Worm (Caenorhabditis elegans): ENCODE data around the gene F44G4.5.

Gene F44G4.5

DNA sequence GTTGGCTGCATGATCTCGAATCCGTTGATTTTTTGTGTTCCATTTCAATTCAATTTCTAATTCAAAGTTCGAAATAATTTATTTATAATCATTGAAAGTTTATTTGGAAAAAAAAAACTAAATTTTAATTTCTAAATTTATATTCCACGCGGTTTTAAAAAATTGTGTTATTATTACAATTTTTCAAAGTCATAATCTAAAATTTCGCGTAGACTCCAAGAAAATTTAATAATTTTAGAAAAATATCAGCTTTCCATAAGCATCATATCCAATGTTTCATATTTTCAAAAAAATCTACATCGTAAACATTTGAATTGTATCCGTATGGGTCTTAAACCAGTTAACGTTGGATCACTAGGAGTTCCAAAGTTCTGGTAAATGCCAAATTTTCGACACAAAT, at the start of gene F44G4.5:
F44G4.5 (minus strand) TSS at position 101 of the 400 bp plus-strand sequence.
- TF ChIP-seq W03F9.2 (tag; optimal IDR thresholded peaks at IDR 0.05) = no peak
- no peak for TF ChIP-seq him-1 (tag; optimal IDR thresholded peaks at IDR 0.05)
- no peak for TF ChIP-seq dao-5 (tag; optimal IDR thresholded peaks at IDR 0.05)

DNA sequence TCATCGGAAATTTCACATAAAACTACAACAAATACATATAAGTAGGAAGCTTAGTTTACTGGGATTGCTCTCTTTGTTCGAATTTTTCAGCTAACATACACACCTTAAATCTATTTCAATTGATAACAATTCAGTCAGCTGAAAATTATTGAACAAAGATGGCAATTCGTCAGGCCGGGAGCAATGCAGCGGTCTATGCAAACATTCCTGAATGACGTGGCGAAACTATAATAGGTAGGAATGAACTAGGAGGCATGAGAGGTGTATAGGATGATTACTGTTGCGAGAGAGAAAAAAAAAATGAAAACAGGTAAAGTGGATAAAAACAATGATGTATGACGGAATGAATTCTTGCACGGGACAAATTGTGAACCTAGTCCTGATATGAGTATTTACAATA, 41.8 kb upstream of the F44G4.5 start:
- no peak for TF ChIP-seq W03F9.2 (tag; optimal IDR thresholded peaks at IDR 0.05)
- TF ChIP-seq dao-5 (tag; optimal IDR thresholded peaks at IDR 0.05) = no peak
- TF ChIP-seq him-1 (tag; optimal IDR thresholded peaks at IDR 0.05) = no peak

DNA sequence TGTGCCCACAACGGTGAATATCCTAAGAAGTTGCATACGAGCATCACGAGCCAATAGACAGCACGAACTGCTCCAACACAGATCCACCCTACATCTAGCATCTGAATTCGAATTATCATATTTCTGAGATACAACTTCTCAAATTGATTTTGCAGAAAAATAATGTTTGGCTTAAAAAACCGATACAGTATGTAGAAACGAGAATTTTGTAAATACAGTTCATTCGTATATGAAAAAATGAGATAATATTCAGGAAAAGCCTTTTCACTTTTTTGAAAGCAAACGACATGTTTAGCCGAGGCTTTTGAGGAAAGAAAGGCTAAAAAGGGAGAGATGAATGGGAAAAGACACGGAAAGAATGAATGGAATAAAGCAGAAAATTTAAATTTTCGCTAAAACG, 41.1 kb upstream of the F44G4.5 start, which contains the start of gene F37B12.3:
F37B12.3 (minus strand) TSS at position 101 of the 400 bp plus-strand sequence.
- no peak for TF ChIP-seq W03F9.2 (tag; optimal IDR thresholded peaks at IDR 0.05)
- TF ChIP-seq dao-5 (tag; optimal IDR thresholded peaks at IDR 0.05) = no peak
- no peak for TF ChIP-seq him-1 (tag; optimal IDR thresholded peaks at IDR 0.05)

- TF ChIP-seq dao-5 (tag; optimal IDR thresholded peaks at IDR 0.05) = no peak
- TF ChIP-seq W03F9.2 (tag; optimal IDR thresholded peaks at IDR 0.05) = no peak
- TF ChIP-seq him-1 (tag; optimal IDR thresholded peaks at IDR 0.05) = no peak
These were observed 38.5 kb upstream of the F44G4.5 start for ce11 chrII:9038736-9039135.

- TF ChIP-seq dao-5 (tag; optimal IDR thresholded peaks at IDR 0.05) = no peak
- TF ChIP-seq W03F9.2 (tag; optimal IDR thresholded peaks at IDR 0.05) = no peak
- TF ChIP-seq him-1 (tag; optimal IDR thresholded peaks at IDR 0.05) = no peak
These were observed 38.0 kb upstream of the F44G4.5 start, which contains the start of gene gcs-1 for ce11 chrII:9038201-9038600. TSS of gene gcs-1 (minus strand) at chrII:9038301.

ce11 chrII:9033034-9033433, 32.8 kb upstream of the F44G4.5 start:
- TF ChIP-seq dao-5 (tag; optimal IDR thresholded peaks at IDR 0.05) = no peak
- no peak for TF ChIP-seq W03F9.2 (tag; optimal IDR thresholded peaks at IDR 0.05)
- no peak for TF ChIP-seq him-1 (tag; optimal IDR thresholded peaks at IDR 0.05)

DNA sequence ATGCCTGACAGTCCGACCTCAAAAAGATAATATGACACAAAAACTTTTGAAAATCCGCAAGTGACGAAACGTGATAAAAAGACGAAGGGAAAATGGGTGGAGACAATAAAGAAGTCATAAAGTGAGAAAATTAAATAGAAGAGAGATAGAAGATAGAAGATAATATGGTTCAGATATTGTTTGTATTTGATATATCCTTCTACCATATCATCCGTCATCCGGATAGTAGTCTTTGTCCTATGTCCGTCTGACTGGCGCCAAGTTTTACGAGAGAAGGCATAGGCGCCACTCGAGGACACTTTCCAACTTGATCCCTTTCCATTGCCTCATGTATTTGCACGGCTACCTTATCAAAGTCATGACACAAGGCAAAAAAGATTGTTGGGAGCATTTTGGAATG, 31.7 kb upstream of the F44G4.5 start:
- TF ChIP-seq dao-5 (tag; optimal IDR thresholded peaks at IDR 0.05) (no peak), him-1 (tag; optimal IDR thresholded peaks at IDR 0.05) (no peak), W03F9.2 (tag; optimal IDR thresholded peaks at IDR 0.05) (no peak)

DNA sequence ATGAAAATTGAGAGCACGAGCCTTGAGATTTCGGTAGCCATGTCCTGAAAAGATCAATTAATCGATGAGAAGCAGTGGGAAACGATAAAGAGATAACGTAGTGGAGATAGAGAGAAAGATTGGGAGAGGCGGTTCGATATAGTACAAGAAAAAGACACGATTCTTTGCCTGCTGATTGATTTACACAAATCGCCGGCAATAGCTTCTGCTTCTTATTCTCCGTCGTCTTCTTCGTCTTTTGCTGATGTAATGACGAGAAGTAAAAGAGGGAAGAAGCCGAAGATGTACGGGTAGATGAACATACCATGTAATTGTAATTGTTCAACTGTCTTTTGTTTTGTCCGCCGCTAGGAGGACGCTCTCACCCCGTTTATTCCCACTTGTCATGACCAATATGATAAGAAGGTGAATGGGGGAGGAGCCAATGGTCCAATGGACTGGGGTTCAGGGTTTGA, 29.0 kb upstream of the F44G4.5 start, which contains the start of gene F37B12.1:
F37B12.1 (minus strand) TSS at position 51 of the 455 bp plus-strand sequence.
- TF ChIP-seq W03F9.2 (tag; optimal IDR thresholded peaks at IDR 0.05) (no peak), him-1 (tag; optimal IDR thresholded peaks at IDR 0.05) (no peak), dao-5 (tag; optimal IDR thresholded peaks at IDR 0.05) (no peak)

- no peak for TF ChIP-seq W03F9.2 (tag; optimal IDR thresholded peaks at IDR 0.05)
- no peak for TF ChIP-seq him-1 (tag; optimal IDR thresholded peaks at IDR 0.05)
- no peak for TF ChIP-seq dao-5 (tag; optimal IDR thresholded peaks at IDR 0.05)
These were observed 27.9 kb upstream of the F44G4.5 start for ce11 chrII:9028096-9028495.

- no peak for TF ChIP-seq W03F9.2 (tag; optimal IDR thresholded peaks at IDR 0.05)
These were observed 26.1 kb upstream of the F44G4.5 start for ce11 chrII:9026348-9026747.

- TF ChIP-seq him-1 (tag; optimal IDR thresholded peaks at IDR 0.05) (no peak), dao-5 (tag; optimal IDR thresholded peaks at IDR 0.05) (no peak), W03F9.2 (tag; optimal IDR thresholded peaks at IDR 0.05) (no peak)
These were observed 24.1 kb upstream of the F44G4.5 start for ce11 chrII:9024312-9024711.

ce11 chrII:9021625-9022024, 21.4 kb upstream of the F44G4.5 start:
- no peak for TF ChIP-seq W03F9.2 (tag; optimal IDR thresholded peaks at IDR 0.05)

DNA sequence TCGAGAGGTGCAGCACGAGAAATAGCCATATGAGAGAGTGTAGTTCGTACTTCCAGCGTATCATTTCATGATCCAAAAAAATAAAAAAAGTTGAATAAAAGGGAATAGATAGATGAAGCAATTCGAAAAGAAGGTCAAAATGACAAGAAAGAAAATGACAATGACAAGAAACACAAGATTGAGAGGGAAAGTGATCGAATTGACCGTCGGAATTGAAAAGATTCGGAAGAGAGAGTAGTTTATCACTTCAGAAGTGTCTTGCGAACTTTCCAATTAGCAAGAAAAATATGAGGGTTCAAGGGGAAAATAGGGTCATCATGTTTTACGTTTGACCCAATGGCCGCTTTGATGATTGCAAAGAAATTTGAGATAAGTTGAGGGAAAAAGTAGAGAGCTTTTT, 19.5 kb upstream of the F44G4.5 start, which contains the start of gene dep-1:
dep-1 (minus strand) TSS at position 95 of the 400 bp plus-strand sequence.
- TF ChIP-seq him-1 (tag; optimal IDR thresholded peaks at IDR 0.05) (no peak), dao-5 (tag; optimal IDR thresholded peaks at IDR 0.05) (no peak), W03F9.2 (tag; optimal IDR thresholded peaks at IDR 0.05) (no peak)

- TF ChIP-seq him-1 (tag; optimal IDR thresholded peaks at IDR 0.05) = no peak
- TF ChIP-seq W03F9.2 (tag; optimal IDR thresholded peaks at IDR 0.05) = no peak
- TF ChIP-seq dao-5 (tag; optimal IDR thresholded peaks at IDR 0.05) = no peak
These were observed 17.4 kb upstream of the F44G4.5 start for ce11 chrII:9017628-9018027.

DNA sequence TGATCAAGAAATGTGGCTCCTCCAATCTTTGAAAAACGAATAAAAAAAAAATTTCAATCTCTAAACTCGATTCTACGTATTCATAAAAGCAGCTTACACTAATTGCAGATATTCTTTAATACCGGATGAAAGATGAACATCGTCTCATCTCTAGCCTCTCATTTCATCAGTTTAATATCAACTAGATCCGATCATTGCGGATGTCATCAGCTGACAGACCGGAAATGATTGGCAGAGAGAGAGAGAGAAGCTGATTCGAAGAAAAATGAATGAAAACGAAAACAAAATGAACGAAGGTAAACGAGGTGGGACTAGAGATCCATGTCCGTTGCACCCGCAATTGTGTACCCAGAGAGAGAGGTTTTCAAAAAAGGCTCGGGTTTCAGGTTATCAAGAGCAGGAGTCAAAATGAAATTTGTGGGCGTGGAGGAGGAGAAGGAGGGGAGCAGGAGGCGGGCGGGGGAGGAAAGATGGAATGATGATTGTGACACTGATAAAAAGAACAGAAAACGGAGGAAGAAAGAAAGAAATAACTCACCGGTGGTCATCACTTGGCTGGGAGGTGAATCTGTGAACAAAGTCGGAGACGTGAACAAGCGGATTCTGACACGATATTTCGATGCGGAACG, 14.8 kb upstream of the F44G4.5 start:
- no peak for TF ChIP-seq dao-5 (tag; optimal IDR thresholded peaks at IDR 0.05)
- no peak for TF ChIP-seq him-1 (tag; optimal IDR thresholded peaks at IDR 0.05)
